Fruit fly (Drosophila melanogaster): ENCODE data around the gene CG12402.

Gene CG12402

dm6 chr3R:14085555-14085954, 22.6 kb downstream of the CG12402 start (continued):
- peak; percentile 7 for TF ChIP-seq Med (GFP tag)
- no peak for TF ChIP-seq CG14965 (GFP tag; optimal IDR thresholded peaks at IDR 0.05; ENCODE audit: borderline replicate concordance)

dm6 chr3R:14081526-14081925, 26.6 kb downstream of the CG12402 start:
- TF ChIP-seq Dfd (GFP tag; optimal IDR thresholded peaks at IDR 0.05) (peak in 1 of 2 experiments; percentile 59), Taf1 (GFP tag; IDR thresholded peaks at IDR 0.05) (no peak), CG5953 (GFP tag; IDR thresholded peaks at IDR 0.05) (no peak)

- no peak for TF ChIP-seq wor (GFP tag; IDR thresholded peaks at IDR 0.05)
- no peak for TF ChIP-seq vfl (GFP tag; optimal IDR thresholded peaks at IDR 0.05)
- no peak for TF ChIP-seq Hmr (GFP tag; optimal IDR thresholded peaks at IDR 0.05)
- TF ChIP-seq Gug (GFP tag; IDR thresholded peaks at IDR 0.05): peak; percentile 41; the same call in 1 of the 4 replicates
- no peak for TF ChIP-seq en (GFP tag; optimal IDR thresholded peaks at IDR 0.05)
- TF ChIP-seq CG16863 (GFP tag; optimal IDR thresholded peaks at IDR 0.05): no peak
- TF ChIP-seq Dp (GFP tag; optimal IDR thresholded peaks at IDR 0.05): no peak
- no peak for TF ChIP-seq wek (GFP tag; optimal IDR thresholded peaks at IDR 0.05)
- TF ChIP-seq org-1 (GFP tag; optimal IDR thresholded peaks at IDR 0.05): no peak
- TF ChIP-seq CrebB (tag; optimal IDR thresholded peaks at IDR 0.05): no peak
- TF ChIP-seq CG1602 (GFP tag; optimal IDR thresholded peaks at IDR 0.05): no peak
- no peak for TF ChIP-seq sima (GFP tag; optimal IDR thresholded peaks at IDR 0.05)
- TF ChIP-seq lab (GFP tag; optimal IDR thresholded peaks at IDR 0.05): peak; percentile 77
- peak; percentile 8 for TF ChIP-seq CoRest (tag; optimal IDR thresholded peaks at IDR 0.05)
- no peak for TF ChIP-seq HLH4C (GFP tag; IDR thresholded peaks at IDR 0.05; ENCODE audit: partially characterized antibody)
- no peak for TF ChIP-seq pan (optimal IDR thresholded peaks at IDR 0.05)
- peak in 1 of 2 experiments; percentile 73 for TF ChIP-seq pan (GFP tag; optimal IDR thresholded peaks at IDR 0.05 in 1 of 2, IDR thresholded peaks at IDR 0.05 in 1 of 2)
- no peak for TF ChIP-seq h (optimal IDR thresholded peaks at IDR 0.05)
- TF ChIP-seq Jarid2 (GFP tag; optimal IDR thresholded peaks at IDR 0.05): peak; percentile 17
- TF ChIP-seq MESR4 (GFP tag; optimal IDR thresholded peaks at IDR 0.05): no peak
- TF ChIP-seq CG2889 (GFP tag; IDR thresholded peaks at IDR 0.05): 0 out of 3 replicates have a peak, but pooled peaks have one; percentile 13
- TF ChIP-seq Kr (GFP tag; optimal IDR thresholded peaks at IDR 0.05): no peak
- TF ChIP-seq CG4730 (GFP tag; IDR thresholded peaks at IDR 0.05): no peak
- TF ChIP-seq CG1792 (GFP tag; optimal IDR thresholded peaks at IDR 0.05): no peak
- peak; percentile 2 for TF ChIP-seq CG12942 (GFP tag; optimal IDR thresholded peaks at IDR 0.05)
- no peak for TF ChIP-seq Ets65A (GFP tag)
- TF ChIP-seq Dfd (GFP tag; optimal IDR thresholded peaks at IDR 0.05): no peak
- TF ChIP-seq CG6765 (GFP tag; optimal IDR thresholded peaks at IDR 0.05): no peak
- peak; percentile 25; the same call in 1 of the 2 replicates for TF ChIP-seq CG3847 (GFP tag; IDR thresholded peaks at IDR 0.05)
- no peak for TF ChIP-seq sr (GFP tag; IDR thresholded peaks at IDR 0.05)
- TF ChIP-seq zf30C (GFP tag; optimal IDR thresholded peaks at IDR 0.05): no peak
- peak; percentile 67 for TF ChIP-seq dysf (GFP tag; IDR thresholded peaks at IDR 0.05)
- no peak for TF ChIP-seq Poxn (GFP tag; IDR thresholded peaks at IDR 0.05)
- TF ChIP-seq pros (GFP tag; optimal IDR thresholded peaks at IDR 0.05): no peak
- no peak for TF ChIP-seq CG7928 (GFP tag; optimal IDR thresholded peaks at IDR 0.05)
- TF ChIP-seq CG17829 (tag; optimal IDR thresholded peaks at IDR 0.05): no peak
- no peak for TF ChIP-seq onecut (GFP tag; IDR thresholded peaks at IDR 0.05)
- TF ChIP-seq CG31441 (GFP tag; IDR thresholded peaks at IDR 0.05): 0 out of 2 replicates have a peak, but pooled peaks have one; percentile 20
- TF ChIP-seq ab (GFP tag; optimal IDR thresholded peaks at IDR 0.05): no peak
- TF ChIP-seq CTCF (GFP tag; optimal IDR thresholded peaks at IDR 0.05): no peak
- no peak for TF ChIP-seq CG34224 (GFP tag; IDR thresholded peaks at IDR 0.05; ENCODE audit: partially characterized antibody)
- no peak for TF ChIP-seq pzg (GFP tag; optimal IDR thresholded peaks at IDR 0.05)
- TF ChIP-seq CG10431 (GFP tag; optimal IDR thresholded peaks at IDR 0.05): no peak
- no peak for TF ChIP-seq Dll (GFP tag; IDR thresholded peaks at IDR 0.05; ENCODE audit: partially characterized antibody)
- TF ChIP-seq CG4820 (GFP tag; optimal IDR thresholded peaks at IDR 0.05): peak; percentile 38
Observed at dm6 chr3R:14077026-14077425, 31.1 kb downstream of the CG12402 start.
